Fruit fly (Drosophila melanogaster): ENCODE measurements around the gene Amnionless.

Gene Amnionless

DNA sequence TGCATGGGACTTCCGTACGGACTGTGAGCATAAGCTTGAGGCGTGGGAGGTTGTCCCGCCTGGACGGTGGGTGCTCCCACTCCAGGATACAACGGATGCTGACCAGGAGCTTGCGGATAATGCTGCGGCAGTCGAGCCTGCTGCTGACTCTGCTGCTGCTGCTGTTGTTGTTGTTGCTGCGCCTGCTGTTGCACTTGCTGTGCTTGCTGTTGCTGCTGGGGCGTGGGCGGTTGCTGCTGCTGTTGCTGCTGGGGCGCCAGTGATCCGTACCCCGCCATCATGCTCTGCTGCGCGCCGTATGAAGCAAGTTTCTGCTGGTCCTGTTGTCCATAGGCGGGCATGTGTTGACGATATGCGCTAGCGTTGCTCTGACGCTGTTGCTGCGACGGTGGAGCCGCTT is 47.5 kb downstream of the Amnionless start:
- TF ChIP-seq tio (GFP tag; optimal IDR thresholded peaks at IDR 0.05) (no peak), gsb (GFP tag; IDR thresholded peaks at IDR 0.05) (no peak), nau (GFP tag; optimal IDR thresholded peaks at IDR 0.05) (no peak), Meics (GFP tag; optimal IDR thresholded peaks at IDR 0.05) (no peak), sens (GFP tag) (no peak), Dbx (GFP tag; IDR thresholded peaks at IDR 0.05) (no peak), otp (GFP tag; IDR thresholded peaks at IDR 0.05) (no peak), yki (optimal IDR thresholded peaks at IDR 0.05) (no peak), C15 (GFP tag; IDR thresholded peaks at IDR 0.05) (no peak), CG15011 (GFP tag; optimal IDR thresholded peaks at IDR 0.05) (no peak), da (GFP tag; optimal IDR thresholded peaks at IDR 0.05) (no peak), so (GFP tag; IDR thresholded peaks at IDR 0.05) (no peak), CG10543 (GFP tag; optimal IDR thresholded peaks at IDR 0.05) (no peak), CG18599 (GFP tag; optimal IDR thresholded peaks at IDR 0.05) (no peak)

DNA sequence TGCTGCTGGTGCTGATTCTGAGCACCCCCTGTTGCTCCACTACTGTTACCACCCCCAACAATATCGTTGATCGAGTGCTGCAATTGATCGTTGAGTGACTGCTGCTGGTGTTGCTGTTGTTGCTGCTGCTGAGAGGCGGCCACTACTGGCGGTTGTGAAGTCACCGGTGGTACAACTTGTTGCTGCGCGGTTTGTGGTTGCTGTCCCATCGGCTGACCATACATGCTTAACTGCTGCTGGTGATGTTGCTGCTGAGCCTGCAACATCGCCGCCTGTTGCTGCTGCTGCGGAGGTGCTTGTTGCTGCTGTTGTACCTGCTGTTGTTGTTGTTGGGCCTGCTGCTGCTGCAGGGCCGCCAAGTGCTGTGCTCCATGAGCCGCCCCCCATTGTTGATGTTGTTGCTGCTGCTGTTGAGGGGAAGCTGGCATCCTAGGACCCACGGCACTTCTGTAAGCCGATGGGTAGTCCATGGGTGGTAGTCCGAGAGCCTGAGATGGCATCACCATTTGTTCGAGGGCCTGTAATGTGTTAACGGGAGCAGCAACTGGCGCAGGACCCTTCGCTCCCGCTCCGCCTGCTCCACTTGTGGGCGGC is 48.7 kb downstream of the Amnionless start:
- TF ChIP-seq Ets65A (GFP tag) (peak; percentile 87), ind (GFP tag; optimal IDR thresholded peaks at IDR 0.05) (no peak)
